Fruit fly (Drosophila melanogaster): ENCODE measurements around the gene bel.

bel gene

DNA sequence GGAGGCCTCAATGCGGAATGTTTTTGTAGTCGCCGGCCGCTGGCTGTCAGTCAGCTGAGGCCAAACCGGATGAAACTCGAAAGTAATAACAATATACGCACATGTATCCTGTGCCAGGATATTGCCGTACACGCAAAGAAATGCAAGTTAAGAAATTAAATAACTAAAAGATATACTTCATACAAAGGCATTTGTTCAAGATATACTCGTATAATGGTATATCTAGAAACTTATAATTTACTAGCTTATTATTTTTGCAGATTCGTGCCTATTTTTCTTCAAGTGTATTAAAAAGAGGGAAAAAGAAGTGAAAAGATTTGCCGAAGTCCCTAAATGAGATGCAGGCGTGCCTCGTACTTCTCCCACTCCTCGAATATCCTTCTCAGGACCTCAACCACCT is 22.7 kb upstream of the bel start (continued):
- TF ChIP-seq CG17912 (GFP tag; optimal IDR thresholded peaks at IDR 0.05), result no peak
- TF ChIP-seq BtbVII (GFP tag; optimal IDR thresholded peaks at IDR 0.05), result no peak
- TF ChIP-seq twi (tag; optimal IDR thresholded peaks at IDR 0.05), result peak; percentile 12
- no peak for TF ChIP-seq CG42726 (GFP tag; IDR thresholded peaks at IDR 0.05; ENCODE audit: partially characterized antibody)
- TF ChIP-seq HmgZ (tag; optimal IDR thresholded peaks at IDR 0.05), result no peak
- no peak for TF ChIP-seq CG11723 (GFP tag; optimal IDR thresholded peaks at IDR 0.05)
- no peak for TF ChIP-seq HLH3B (GFP tag; IDR thresholded peaks at IDR 0.05)
- TF ChIP-seq CG17361 (GFP tag; IDR thresholded peaks at IDR 0.05), result no peak
- no peak for TF ChIP-seq maf-S (GFP tag; optimal IDR thresholded peaks at IDR 0.05)
- TF ChIP-seq CG32772 (GFP tag; IDR thresholded peaks at IDR 0.05), result no peak
- no peak for TF ChIP-seq bsh (GFP tag; optimal IDR thresholded peaks at IDR 0.05)
- no peak for TF ChIP-seq CG30403 (GFP tag; optimal IDR thresholded peaks at IDR 0.05)
- no peak for TF ChIP-seq cas (GFP tag; IDR thresholded peaks at IDR 0.05)
- no peak for TF ChIP-seq CG2120 (GFP tag; optimal IDR thresholded peaks at IDR 0.05)
- no peak for TF ChIP-seq pzg (GFP tag; optimal IDR thresholded peaks at IDR 0.05)
- TF ChIP-seq CG4360 (GFP tag; IDR thresholded peaks at IDR 0.05), result no peak
- TF ChIP-seq ERR (GFP tag; optimal IDR thresholded peaks at IDR 0.05), result no peak
- TF ChIP-seq Taf1 (GFP tag; IDR thresholded peaks at IDR 0.05), result no peak
- TF ChIP-seq CG6791 (GFP tag; IDR thresholded peaks at IDR 0.05; ENCODE audit: partially characterized antibody), result no peak
- TF ChIP-seq zf30C (GFP tag; optimal IDR thresholded peaks at IDR 0.05), result peak; percentile 65
- TF ChIP-seq bowl (GFP tag; IDR thresholded peaks at IDR 0.05), result no peak
- peak; percentile 74 for TF ChIP-seq sens (GFP tag)
- TF ChIP-seq tap (tag; optimal IDR thresholded peaks at IDR 0.05), result no peak
- no peak for TF ChIP-seq CG2678 (tag; optimal IDR thresholded peaks at IDR 0.05)
- no peak for TF ChIP-seq CG2889 (GFP tag; IDR thresholded peaks at IDR 0.05)
- TF ChIP-seq CG7786 (GFP tag; optimal IDR thresholded peaks at IDR 0.05), result no peak
- TF ChIP-seq chinmo (GFP tag; IDR thresholded peaks at IDR 0.05; ENCODE audit: partially characterized antibody), result no peak
- no peak for TF ChIP-seq CG15011 (GFP tag; optimal IDR thresholded peaks at IDR 0.05)
- TF ChIP-seq tin (GFP tag; optimal IDR thresholded peaks at IDR 0.05), result no peak
- no peak for TF ChIP-seq zen2 (GFP tag; IDR thresholded peaks at IDR 0.05; ENCODE audit: partially characterized antibody)
- TF ChIP-seq CG18011 (GFP tag; optimal IDR thresholded peaks at IDR 0.05), result no peak
- TF ChIP-seq CG10959 (GFP tag; IDR thresholded peaks at IDR 0.05), result peak; percentile 42; the same call in 1 of the 2 replicates
- no peak for TF ChIP-seq CG4820 (GFP tag; optimal IDR thresholded peaks at IDR 0.05)
- no peak for TF ChIP-seq CG7745 (tag; optimal IDR thresholded peaks at IDR 0.05)
- TF ChIP-seq YL-1 (GFP tag; optimal IDR thresholded peaks at IDR 0.05), result no peak
- no peak for TF ChIP-seq salm (tag; optimal IDR thresholded peaks at IDR 0.05)
- no peak for TF ChIP-seq Opbp (GFP tag; IDR thresholded peaks at IDR 0.05; ENCODE audit: partially characterized antibody)
- TF ChIP-seq Poxn (GFP tag; IDR thresholded peaks at IDR 0.05), result no peak
- no peak for TF ChIP-seq onecut (GFP tag; IDR thresholded peaks at IDR 0.05)
- TF ChIP-seq ap (GFP tag; IDR thresholded peaks at IDR 0.05), result no peak
- no peak for TF ChIP-seq kni (GFP tag; optimal IDR thresholded peaks at IDR 0.05)
- no peak for TF ChIP-seq btn (GFP tag; optimal IDR thresholded peaks at IDR 0.05)
- TF ChIP-seq CG17186 (GFP tag; optimal IDR thresholded peaks at IDR 0.05), result no peak
- no peak for TF ChIP-seq Doc2 (GFP tag; IDR thresholded peaks at IDR 0.05)
- TF ChIP-seq trem (tag; optimal IDR thresholded peaks at IDR 0.05), result no peak
- no peak for TF ChIP-seq CG1602 (GFP tag; optimal IDR thresholded peaks at IDR 0.05)
- TF ChIP-seq CG14050 (GFP tag; IDR thresholded peaks at IDR 0.05), result no peak
- TF ChIP-seq ems (GFP tag; optimal IDR thresholded peaks at IDR 0.05), result no peak
- TF ChIP-seq ash1 (GFP tag; optimal IDR thresholded peaks at IDR 0.05), result no peak
- peak; percentile 88 for TF ChIP-seq zen (tag; optimal IDR thresholded peaks at IDR 0.05)
- no peak for TF ChIP-seq CG9797 (GFP tag; optimal IDR thresholded peaks at IDR 0.05)
- no peak for TF ChIP-seq Atf6 (GFP tag; IDR thresholded peaks at IDR 0.05)
